Comparison of ENCODE assay signal across 5 worm cellular contexts in the genomic region with DNA sequence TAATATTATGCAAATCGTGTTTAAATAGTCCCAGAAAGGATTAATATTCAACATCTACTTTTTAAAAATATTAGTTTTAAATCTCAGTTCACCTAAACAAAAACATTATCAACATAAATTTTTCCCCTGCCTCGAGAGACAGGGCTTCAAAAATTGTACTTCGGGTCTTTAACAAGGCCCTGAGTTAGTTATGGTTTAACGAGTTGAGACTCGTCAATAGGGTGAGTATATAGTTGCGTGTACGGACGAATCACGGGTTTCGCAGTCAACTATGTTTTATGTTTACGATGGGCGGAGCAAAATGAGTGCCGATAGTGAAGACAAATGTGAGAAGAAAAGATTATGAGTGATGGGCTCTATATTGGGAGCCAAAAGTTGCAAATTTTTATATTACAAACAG.
TF ChIP-seq lines count a peak whose summit lies in the region.

No protein-coding gene starts in this region.

TF ChIP-seq in whole organism, L1 larva, 84 proteins besides CTCF, POLR2A, EP300 and RAD21:
- TF ChIP-seq dpl-1 (GFP tag; optimal IDR thresholded peaks at IDR 0.05; lab: Kevin White, UChicago) (no peak), lsy-2 (tag; optimal IDR thresholded peaks at IDR 0.05; lab: Kevin White, UChicago) (no peak), lin-39 (tag; optimal IDR thresholded peaks at IDR 0.05; lab: Kevin White, UChicago) (no peak), rnt-1 (tag; optimal IDR thresholded peaks at IDR 0.05; lab: Kevin White, UChicago) (peak; percentile 15), efl-1 (optimal IDR thresholded peaks at IDR 0.05; lab: Kevin White, UChicago) (no peak), efl-1 (GFP tag; optimal IDR thresholded peaks at IDR 0.05 in 1 of 2; lab: Kevin White, UChicago) (peak in 1 of 2 experiments; percentile 79), ceh-82 (tag; optimal IDR thresholded peaks at IDR 0.05; lab: Kevin White, UChicago) (peak in 2 of 3 experiments; percentile 3 to 14), hpl-2 (GFP tag; optimal IDR thresholded peaks at IDR 0.05; lab: Kevin White, UChicago) (no peak), fkh-10 (GFP tag; optimal IDR thresholded peaks at IDR 0.05; lab: Kevin White, UChicago) (no peak), elt-2 (tag; optimal IDR thresholded peaks at IDR 0.05; lab: Kevin White, UChicago) (peak; percentile 55), ztf-4 (tag; optimal IDR thresholded peaks at IDR 0.05; lab: Kevin White, UChicago) (no peak), nhr-237 (tag; optimal IDR thresholded peaks at IDR 0.05; lab: Kevin White, UChicago) (no peak), snpc-4 (tag; optimal IDR thresholded peaks at IDR 0.05; lab: Kevin White, UChicago) (no peak), sptf-1 (tag; optimal IDR thresholded peaks at IDR 0.05; lab: Kevin White, UChicago) (no peak)
TF ChIP-seq in whole organism, L1 larva: peak in this region for 4.

TF ChIP-seq in whole organism, L2 larva, 48 proteins besides CTCF, POLR2A, EP300 and RAD21:
- no peak for TF ChIP-seq egl-27 (tag; optimal IDR thresholded peaks at IDR 0.05; lab: Kevin White, UChicago)
- TF ChIP-seq sma-9 (GFP tag; optimal IDR thresholded peaks at IDR 0.05; lab: Kevin White, UChicago) = peak; percentile 18
- no peak for TF ChIP-seq sma-9 (tag; optimal IDR thresholded peaks at IDR 0.05; lab: Kevin White, UChicago)
TF ChIP-seq in whole organism, L2 larva: peak in this region for 1.

TF ChIP-seq in whole organism, L3 larva, 47 proteins besides CTCF, POLR2A, EP300 and RAD21:
- TF ChIP-seq nhr-76 (tag; optimal IDR thresholded peaks at IDR 0.05; lab: Kevin White, UChicago) = no peak
- no peak for TF ChIP-seq ztf-4 (tag; optimal IDR thresholded peaks at IDR 0.05; lab: Kevin White, UChicago)
- no peak for TF ChIP-seq nhr-11 (tag; optimal IDR thresholded peaks at IDR 0.05; lab: Kevin White, UChicago)
- no peak for TF ChIP-seq unc-39 (tag; optimal IDR thresholded peaks at IDR 0.05; lab: Kevin White, UChicago)
- no peak for TF ChIP-seq daf-12 (tag; optimal IDR thresholded peaks at IDR 0.05; lab: Kevin White, UChicago)
- TF ChIP-seq nhr-43 (tag; optimal IDR thresholded peaks at IDR 0.05; lab: Kevin White, UChicago; ENCODE audit: poor library complexity, severe bottlenecking) = no peak
- peak; percentile 23 for TF ChIP-seq pha-4 (tag; optimal IDR thresholded peaks at IDR 0.05; lab: Kevin White, UChicago)
- TF ChIP-seq elt-3 (tag; optimal IDR thresholded peaks at IDR 0.05; lab: Kevin White, UChicago) = no peak
- no peak for TF ChIP-seq fos-1 (tag; optimal IDR thresholded peaks at IDR 0.05; lab: Kevin White, UChicago)
- TF ChIP-seq zag-1 (tag; optimal IDR thresholded peaks at IDR 0.05; lab: Kevin White, UChicago) = no peak
- no peak for TF ChIP-seq eor-1 (tag; optimal IDR thresholded peaks at IDR 0.05; lab: Kevin White, UChicago)
- TF ChIP-seq nfya-1 (tag; optimal IDR thresholded peaks at IDR 0.05; lab: Kevin White, UChicago; ENCODE audit: insufficient read depth) = no peak
- no peak for TF ChIP-seq ZK546.5 (tag; optimal IDR thresholded peaks at IDR 0.05; lab: Kevin White, UChicago)
- TF ChIP-seq pqm-1 (tag; optimal IDR thresholded peaks at IDR 0.05; lab: Kevin White, UChicago) = peak; percentile 40
- no peak for TF ChIP-seq egl-5 (tag; optimal IDR thresholded peaks at IDR 0.05; lab: Kevin White, UChicago)
- no peak for TF ChIP-seq jun-1 (tag; optimal IDR thresholded peaks at IDR 0.05; lab: Kevin White, UChicago)
- peak; percentile 43 for TF ChIP-seq elt-2 (tag; optimal IDR thresholded peaks at IDR 0.05; lab: Kevin White, UChicago)
- no peak for TF ChIP-seq fkh-2 (tag; optimal IDR thresholded peaks at IDR 0.05; lab: Kevin White, UChicago)
- no peak for TF ChIP-seq nhr-28 (tag; optimal IDR thresholded peaks at IDR 0.05; lab: Kevin White, UChicago)
- TF ChIP-seq nhr-77 (tag; optimal IDR thresholded peaks at IDR 0.05; lab: Kevin White, UChicago) = no peak
- peak; percentile 67 for TF ChIP-seq snpc-4 (tag; optimal IDR thresholded peaks at IDR 0.05; lab: Kevin White, UChicago)
- TF ChIP-seq skn-1 (tag; optimal IDR thresholded peaks at IDR 0.05; lab: Kevin White, UChicago) = no peak
- no peak for TF ChIP-seq nhr-67 (tag; optimal IDR thresholded peaks at IDR 0.05; lab: Kevin White, UChicago)
- TF ChIP-seq ceh-28 (tag; optimal IDR thresholded peaks at IDR 0.05; lab: Kevin White, UChicago) = no peak
- no peak for TF ChIP-seq mml-1 (tag; optimal IDR thresholded peaks at IDR 0.05; lab: Kevin White, UChicago)

TF ChIP-seq in whole organism, L4 larva, 104 proteins besides CTCF, POLR2A, EP300 and RAD21:
- TF ChIP-seq lin-38 (GFP tag; IDR thresholded peaks at IDR 0.05; lab: Robert Waterston, UW) = peak; percentile 2; the same call in 1 of the 2 replicates
- peak; percentile 8 for TF ChIP-seq pqm-1 (tag; optimal IDR thresholded peaks at IDR 0.05; lab: Kevin White, UChicago)
- peak; percentile 19 for TF ChIP-seq hlh-11 (tag; optimal IDR thresholded peaks at IDR 0.05; lab: Kevin White, UChicago)
- peak; percentile 43; the same call in 1 of the 2 replicates for TF ChIP-seq php-3 (GFP tag; IDR thresholded peaks at IDR 0.05; lab: Robert Waterston, UW)
- TF ChIP-seq F44E2.7 (GFP tag; IDR thresholded peaks at IDR 0.05; lab: Robert Waterston, UW) = no peak
- no peak for TF ChIP-seq madf-9 (GFP tag; conservative IDR thresholded peaks at IDR 0.05; lab: Robert Waterston, UW)
- peak; percentile 54 for TF ChIP-seq mes-2 (tag; optimal IDR thresholded peaks at IDR 0.05; lab: Kevin White, UChicago; ENCODE audit: poor library complexity, severe bottlenecking)
- peak; percentile 99 for TF ChIP-seq aha-1 (tag; lab: Kevin White, UChicago)
- TF ChIP-seq vab-7 (GFP tag; IDR thresholded peaks at IDR 0.05; lab: Robert Waterston, UW) = no peak
- TF ChIP-seq Y5F2A.4 (GFP tag; optimal IDR thresholded peaks at IDR 0.05; lab: Kevin White, UChicago) = no peak
- TF ChIP-seq nhr-102 (tag; optimal IDR thresholded peaks at IDR 0.05; lab: Kevin White, UChicago) = peak; percentile 36
- TF ChIP-seq snpc-1.2 (GFP tag; IDR thresholded peaks at IDR 0.05; lab: Robert Waterston, UW) = 0 out of 2 replicates have a peak, but pooled peaks have one; percentile 6
- no peak for TF ChIP-seq daf-16 (GFP tag; optimal IDR thresholded peaks at IDR 0.05; lab: Kevin White, UChicago)
- TF ChIP-seq daf-16 (tag; optimal IDR thresholded peaks at IDR 0.05; lab: Kevin White, UChicago) = peak; percentile 85

TF ChIP-seq in whole organism, young adult, 124 proteins besides CTCF, POLR2A, EP300 and RAD21 (continues in another document):
- TF ChIP-seq B0019.2 (GFP tag; conservative IDR thresholded peaks at IDR 0.05; lab: Robert Waterston, UW) = no peak
- no peak for TF ChIP-seq F39B2.1 (GFP tag; IDR thresholded peaks at IDR 0.05; lab: Robert Waterston, UW)
- peak; percentile 47 for TF ChIP-seq tbp1 (GFP tag; optimal IDR thresholded peaks at IDR 0.05; lab: Kevin White, UChicago)
- TF ChIP-seq lsl-1 (GFP tag; optimal IDR thresholded peaks at IDR 0.05; lab: Kevin White, UChicago) = peak; percentile 21
- TF ChIP-seq T26A5.8 (tag; optimal IDR thresholded peaks at IDR 0.05; lab: Kevin White, UChicago) = no peak
- no peak for TF ChIP-seq T07F8.4 (tag; optimal IDR thresholded peaks at IDR 0.05; lab: Kevin White, UChicago)
- TF ChIP-seq let-526 (GFP tag; IDR thresholded peaks at IDR 0.05; lab: Robert Waterston, UW) = no peak
- TF ChIP-seq ceh-100 (GFP tag; IDR thresholded peaks at IDR 0.05; lab: Robert Waterston, UW) = no peak
- TF ChIP-seq F23B12.7 (tag; optimal IDR thresholded peaks at IDR 0.05; lab: Kevin White, UChicago; ENCODE audit: insufficient read depth) = peak; percentile 3
- TF ChIP-seq snpc-3.4 (tag; optimal IDR thresholded peaks at IDR 0.05; lab: Kevin White, UChicago) = peak; percentile 93
- TF ChIP-seq nfya-2 (GFP tag; IDR thresholded peaks at IDR 0.05; lab: Robert Waterston, UW) = no peak
- TF ChIP-seq F10E7.11 (tag; optimal IDR thresholded peaks at IDR 0.05; lab: Kevin White, UChicago) = no peak
- TF ChIP-seq Y79H2A.3 (GFP tag; conservative IDR thresholded peaks at IDR 0.05; lab: Robert Waterston, UW) = no peak
- peak; percentile 96 for TF ChIP-seq snpc-1.1 (tag; optimal IDR thresholded peaks at IDR 0.05; lab: Kevin White, UChicago; ENCODE audit: insufficient read depth)
- TF ChIP-seq dox-1 (GFP tag; IDR thresholded peaks at IDR 0.05; lab: Robert Waterston, UW) = 0 out of 2 replicates have a peak, but pooled peaks have one; percentile 10
- peak; percentile 19 for TF ChIP-seq snpc-1.3 (tag; optimal IDR thresholded peaks at IDR 0.05; lab: Kevin White, UChicago; ENCODE audit: insufficient read depth)
- no peak for TF ChIP-seq F57A8.1 (GFP tag; optimal IDR thresholded peaks at IDR 0.05; lab: Kevin White, UChicago)
- no peak for TF ChIP-seq egl-44 (GFP tag; IDR thresholded peaks at IDR 0.05; lab: Robert Waterston, UW)
- no peak for TF ChIP-seq sptf-2 (GFP tag; optimal IDR thresholded peaks at IDR 0.05; lab: Kevin White, UChicago)
- TF ChIP-seq xnd-1 (tag; optimal IDR thresholded peaks at IDR 0.05; lab: Kevin White, UChicago) = no peak
- TF ChIP-seq fkh-3 (tag; optimal IDR thresholded peaks at IDR 0.05; lab: Kevin White, UChicago) = no peak
- TF ChIP-seq nhr-27 (tag; optimal IDR thresholded peaks at IDR 0.05; lab: Kevin White, UChicago) = no peak
- no peak for TF ChIP-seq atf-7 (tag; optimal IDR thresholded peaks at IDR 0.05; lab: Kevin White, UChicago)
- TF ChIP-seq lin-54 (GFP tag; optimal IDR thresholded peaks at IDR 0.05; lab: Kevin White, UChicago) = no peak
- peak; percentile 4; the same call in 1 of the 2 replicates for TF ChIP-seq pbrm-1 (GFP tag; IDR thresholded peaks at IDR 0.05; lab: Robert Waterston, UW)
- no peak for TF ChIP-seq dpff-1 (tag; optimal IDR thresholded peaks at IDR 0.05; lab: Kevin White, UChicago)
- no peak for TF ChIP-seq K11D2.4 (GFP tag; IDR thresholded peaks at IDR 0.05; lab: Robert Waterston, UW)
- TF ChIP-seq K12H6.12 (tag; optimal IDR thresholded peaks at IDR 0.05; lab: Kevin White, UChicago) = no peak
- TF ChIP-seq B0261.1 (tag; optimal IDR thresholded peaks at IDR 0.05; lab: Kevin White, UChicago) = no peak
- peak; percentile 87 for TF ChIP-seq snpc-4 (GFP tag; optimal IDR thresholded peaks at IDR 0.05; lab: Kevin White, UChicago)
- peak in 3 of 4 experiments; percentile 93 to 97 (median 96) for TF ChIP-seq snpc-4 (tag; optimal IDR thresholded peaks at IDR 0.05; lab: Kevin White, UChicago)
- no peak for TF ChIP-seq hsf-1 (GFP tag; IDR thresholded peaks at IDR 0.05; lab: Robert Waterston, UW)
- no peak for TF ChIP-seq nhr-120 (GFP tag; IDR thresholded peaks at IDR 0.05; lab: Robert Waterston, UW)
- 0 out of 2 replicates have a peak, but pooled peaks have one; percentile 3 for TF ChIP-seq madf-8 (GFP tag; conservative IDR thresholded peaks at IDR 0.05; lab: Robert Waterston, UW)
- no peak for TF ChIP-seq die-1 (tag; optimal IDR thresholded peaks at IDR 0.05; lab: Kevin White, UChicago)
- TF ChIP-seq Y56A3A.18 (GFP tag; IDR thresholded peaks at IDR 0.05; lab: Robert Waterston, UW) = no peak
- TF ChIP-seq nfya-1 (tag; optimal IDR thresholded peaks at IDR 0.05; lab: Kevin White, UChicago; ENCODE audit: borderline replicate concordance, insufficient read depth) = no peak
- TF ChIP-seq C06A6.2 (GFP tag; conservative IDR thresholded peaks at IDR 0.05; lab: Robert Waterston, UW) = no peak
